Worm (Caenorhabditis elegans): ENCODE measurements around the gene mtre-1.

The mtre-1 gene

ce11 chrII:8016761-8017160, 33.6 kb downstream of the mtre-1 start (continued):
- TF ChIP-seq ztf-11 (tag; optimal IDR thresholded peaks at IDR 0.05) (no peak), efl-1 (optimal IDR thresholded peaks at IDR 0.05) (peak; percentile 17 to 43), efl-1 (GFP tag; optimal IDR thresholded peaks at IDR 0.05 in 1 of 2) (peak; percentile 7 to 95), zag-1 (tag; optimal IDR thresholded peaks at IDR 0.05) (no peak), nhr-19 (GFP tag; conservative IDR thresholded peaks at IDR 0.05) (peak; percentile 80), hpl-2 (GFP tag; optimal IDR thresholded peaks at IDR 0.05) (peak; percentile 50), unc-30 (tag; optimal IDR thresholded peaks at IDR 0.05) (no peak), fkh-10 (GFP tag; optimal IDR thresholded peaks at IDR 0.05) (no peak), aly-2 (tag; optimal IDR thresholded peaks at IDR 0.05) (no peak), C04F5.9 (tag; optimal IDR thresholded peaks at IDR 0.05) (no peak), fkh-4 (tag; optimal IDR thresholded peaks at IDR 0.05; ENCODE audit: borderline replicate concordance) (no peak), blmp-1 (tag; optimal IDR thresholded peaks at IDR 0.05) (peak; percentile 92), mab-9 (GFP tag; IDR thresholded peaks at IDR 0.05) (0 out of 2 replicates have a peak, but pooled peaks have one; percentile 39), ceh-88 (GFP tag; IDR thresholded peaks at IDR 0.05) (peak; percentile 22; the same call in 1 of the 2 replicates), tlp-1 (tag; optimal IDR thresholded peaks at IDR 0.05) (no peak), C34B4.2 (tag; optimal IDR thresholded peaks at IDR 0.05) (no peak), lir-3 (tag; optimal IDR thresholded peaks at IDR 0.05; ENCODE audit: poor library complexity) (peak; percentile 65), nhr-71 (tag; optimal IDR thresholded peaks at IDR 0.05) (peak; percentile 93), isw-1 (GFP tag; IDR thresholded peaks at IDR 0.05) (no peak), fkh-8 (tag; optimal IDR thresholded peaks at IDR 0.05) (no peak), ceh-63 (GFP tag; optimal IDR thresholded peaks at IDR 0.05) (no peak), ceh-90 (tag; optimal IDR thresholded peaks at IDR 0.05) (no peak), elt-3 (tag; optimal IDR thresholded peaks at IDR 0.05) (peak in 4 of 6 experiments; percentile 27 to 98 (median 65)), nhr-77 (tag; optimal IDR thresholded peaks at IDR 0.05) (no peak), irx-1 (tag; optimal IDR thresholded peaks at IDR 0.05) (peak; percentile 22), mep-1 (tag; optimal IDR thresholded peaks at IDR 0.05) (peak; percentile 81), unc-98 (GFP tag; IDR thresholded peaks at IDR 0.05) (no peak), nhr-90 (tag; optimal IDR thresholded peaks at IDR 0.05; ENCODE audit: poor library complexity) (peak; percentile 89), grh-1 (GFP tag; IDR thresholded peaks at IDR 0.05) (peak; percentile 59), nhr-28 (tag; optimal IDR thresholded peaks at IDR 0.05) (no peak), nhr-84 (tag; optimal IDR thresholded peaks at IDR 0.05) (no peak), egl-27 (tag; optimal IDR thresholded peaks at IDR 0.05) (peak; percentile 23 to 39), fos-1 (tag; optimal IDR thresholded peaks at IDR 0.05) (no peak), hlh-4 (tag; optimal IDR thresholded peaks at IDR 0.05) (no peak), zip-4 (GFP tag; optimal IDR thresholded peaks at IDR 0.05) (no peak), pag-3 (tag; optimal IDR thresholded peaks at IDR 0.05; ENCODE audit: borderline replicate concordance, insufficient read depth) (no peak), skn-1 (tag; optimal IDR thresholded peaks at IDR 0.05) (peak; percentile 64), pax-3 (tag; optimal IDR thresholded peaks at IDR 0.05) (no peak), F16B12.6 (tag; optimal IDR thresholded peaks at IDR 0.05) (no peak), sox-4 (tag; optimal IDR thresholded peaks at IDR 0.05) (no peak), ceh-82 (tag; optimal IDR thresholded peaks at IDR 0.05) (peak in 1 of 3 experiments; percentile 27), Y116A8C.19 (tag; optimal IDR thresholded peaks at IDR 0.05; ENCODE audit: borderline replicate concordance) (no peak), lin-14 (GFP tag; optimal IDR thresholded peaks at IDR 0.05) (peak; percentile 93), lin-35 (GFP tag; optimal IDR thresholded peaks at IDR 0.05) (peak; percentile 35 to 86), unc-62 (GFP tag; optimal IDR thresholded peaks at IDR 0.05) (no peak), alr-1 (tag; optimal IDR thresholded peaks at IDR 0.05; ENCODE audit: borderline replicate concordance) (no peak), pqm-1 (tag; optimal IDR thresholded peaks at IDR 0.05) (no peak), efl-3 (GFP tag; optimal IDR thresholded peaks at IDR 0.05) (no peak), egl-13 (tag; optimal IDR thresholded peaks at IDR 0.05) (no peak), lin-13 (GFP tag; optimal IDR thresholded peaks at IDR 0.05) (peak; percentile 56), lin-39 (tag; optimal IDR thresholded peaks at IDR 0.05) (peak; percentile 6), ceh-8 (GFP tag; optimal IDR thresholded peaks at IDR 0.05) (no peak), sup-37 (GFP tag; optimal IDR thresholded peaks at IDR 0.05) (no peak)

All from whole organism, L1 larva.